Worm (Caenorhabditis elegans): ENCODE measurements around the gene ugt-18.

ugt-18 gene

DNA sequence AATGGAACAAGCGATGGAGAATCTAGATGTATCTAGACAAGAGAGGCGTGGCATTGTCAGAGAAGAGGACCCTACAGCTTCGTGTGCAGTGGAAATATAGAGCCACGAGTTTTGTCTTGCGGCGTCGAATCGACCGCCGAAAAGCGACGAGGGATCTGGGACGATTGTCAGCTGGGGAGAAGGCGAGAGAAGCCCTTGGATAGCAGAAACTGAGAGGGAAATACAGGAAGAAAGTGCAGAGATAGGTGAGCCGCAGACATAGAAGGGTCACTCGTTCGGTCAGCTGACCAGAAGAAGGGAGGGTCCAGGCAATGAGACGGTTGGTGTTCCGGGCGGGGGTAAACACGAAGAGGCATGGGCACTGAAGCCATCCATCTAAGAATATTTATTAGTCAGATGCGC, 5.6 kb upstream of the ugt-18 start:
- TF ChIP-seq klf-2 (GFP tag; conservative IDR thresholded peaks at IDR 0.05) = no peak
- peak; percentile 64; the same call in 1 of the 2 replicates for TF ChIP-seq ztf-29 (GFP tag; IDR thresholded peaks at IDR 0.05)
- TF ChIP-seq ztf-23 (GFP tag; IDR thresholded peaks at IDR 0.05) = 0 out of 2 replicates have a peak, but pooled peaks have one; percentile 54
- 0 out of 2 replicates have a peak, but pooled peaks have one; percentile 39 for TF ChIP-seq tab-1 (GFP tag; IDR thresholded peaks at IDR 0.05)
- TF ChIP-seq med-1 (GFP tag; optimal IDR thresholded peaks at IDR 0.05; ENCODE audit: insufficient read depth) = no peak
- peak; percentile 71 for TF ChIP-seq cog-1 (tag; optimal IDR thresholded peaks at IDR 0.05)
- 0 out of 2 replicates have a peak, but pooled peaks have one; percentile 45 for TF ChIP-seq flt-1 (GFP tag; IDR thresholded peaks at IDR 0.05)

ce11 chrV:12815386-12815785, 4.7 kb upstream of the ugt-18 start:
- TF ChIP-seq klf-2 (GFP tag; conservative IDR thresholded peaks at IDR 0.05) = no peak
- TF ChIP-seq tab-1 (GFP tag; IDR thresholded peaks at IDR 0.05) = no peak
- TF ChIP-seq flt-1 (GFP tag; IDR thresholded peaks at IDR 0.05) = no peak
- no peak for TF ChIP-seq T22C8.4 (GFP tag; IDR thresholded peaks at IDR 0.05)
- no peak for TF ChIP-seq med-1 (GFP tag; optimal IDR thresholded peaks at IDR 0.05; ENCODE audit: insufficient read depth)
- TF ChIP-seq ztf-23 (GFP tag; IDR thresholded peaks at IDR 0.05) = no peak

ce11 chrV:12816672-12817071, 3.4 kb upstream of the ugt-18 start:
- no peak for TF ChIP-seq flt-1 (GFP tag; IDR thresholded peaks at IDR 0.05)
- no peak for TF ChIP-seq ref-1 (GFP tag; conservative IDR thresholded peaks at IDR 0.05)
- TF ChIP-seq T22C8.4 (GFP tag; IDR thresholded peaks at IDR 0.05) = no peak
- no peak for TF ChIP-seq klf-2 (GFP tag; conservative IDR thresholded peaks at IDR 0.05)
- TF ChIP-seq med-1 (GFP tag; optimal IDR thresholded peaks at IDR 0.05; ENCODE audit: insufficient read depth) = no peak
- no peak for TF ChIP-seq tab-1 (GFP tag; IDR thresholded peaks at IDR 0.05)
- TF ChIP-seq cog-1 (tag; optimal IDR thresholded peaks at IDR 0.05) = no peak

DNA sequence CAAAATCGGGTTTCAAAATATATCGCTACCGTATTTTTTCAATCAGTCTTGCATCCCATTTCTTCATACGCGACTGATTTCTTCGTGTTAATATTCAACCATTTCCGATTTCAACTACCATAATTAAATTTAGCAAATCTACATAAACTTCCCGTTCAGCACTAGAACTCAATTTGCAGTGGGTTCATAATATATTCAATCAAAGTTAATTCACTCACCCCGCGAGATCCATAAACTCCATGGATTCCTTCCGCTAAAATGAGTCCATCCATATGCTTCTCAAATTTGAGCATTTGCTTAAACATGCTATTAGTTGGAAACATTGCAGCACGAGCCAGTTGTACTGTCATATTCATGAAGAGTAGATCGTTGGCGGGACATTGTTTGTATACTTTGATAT, 1.6 kb upstream of the ugt-18 start:
- TF ChIP-seq tab-1 (GFP tag; IDR thresholded peaks at IDR 0.05) = no peak
- TF ChIP-seq klf-2 (GFP tag; conservative IDR thresholded peaks at IDR 0.05) = no peak
- no peak for TF ChIP-seq ztf-23 (GFP tag; IDR thresholded peaks at IDR 0.05)
- no peak for TF ChIP-seq ztf-29 (GFP tag; IDR thresholded peaks at IDR 0.05)

DNA sequence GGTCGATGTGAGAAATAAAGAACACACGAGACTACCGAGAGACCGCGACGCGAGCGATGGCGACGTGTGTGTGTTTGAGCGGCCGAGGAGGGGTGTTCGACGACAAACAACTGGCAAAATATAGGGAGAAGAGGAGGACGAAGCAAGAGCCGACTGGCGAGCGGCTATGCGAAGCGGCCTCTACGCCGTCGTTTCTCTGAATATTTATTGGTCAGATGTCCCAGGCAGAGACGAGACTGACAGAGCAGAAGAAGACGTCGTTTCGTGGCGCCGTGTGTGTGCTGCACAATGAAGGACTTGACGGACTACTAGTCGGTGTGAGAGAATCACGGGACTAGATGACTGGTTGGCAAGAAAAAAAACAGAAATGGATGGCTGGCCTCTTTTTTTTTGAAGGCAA, 905 bp upstream of the ugt-18 start:
- TF ChIP-seq tab-1 (GFP tag; IDR thresholded peaks at IDR 0.05) (no peak), ztf-29 (GFP tag; IDR thresholded peaks at IDR 0.05) (no peak), ref-1 (GFP tag; conservative IDR thresholded peaks at IDR 0.05) (no peak), klf-2 (GFP tag; conservative IDR thresholded peaks at IDR 0.05) (no peak), cog-1 (tag; optimal IDR thresholded peaks at IDR 0.05) (no peak), flt-1 (GFP tag; IDR thresholded peaks at IDR 0.05) (no peak), med-1 (GFP tag; optimal IDR thresholded peaks at IDR 0.05; ENCODE audit: insufficient read depth) (no peak), T22C8.4 (GFP tag; IDR thresholded peaks at IDR 0.05) (no peak), ztf-23 (GFP tag; IDR thresholded peaks at IDR 0.05) (no peak)

DNA sequence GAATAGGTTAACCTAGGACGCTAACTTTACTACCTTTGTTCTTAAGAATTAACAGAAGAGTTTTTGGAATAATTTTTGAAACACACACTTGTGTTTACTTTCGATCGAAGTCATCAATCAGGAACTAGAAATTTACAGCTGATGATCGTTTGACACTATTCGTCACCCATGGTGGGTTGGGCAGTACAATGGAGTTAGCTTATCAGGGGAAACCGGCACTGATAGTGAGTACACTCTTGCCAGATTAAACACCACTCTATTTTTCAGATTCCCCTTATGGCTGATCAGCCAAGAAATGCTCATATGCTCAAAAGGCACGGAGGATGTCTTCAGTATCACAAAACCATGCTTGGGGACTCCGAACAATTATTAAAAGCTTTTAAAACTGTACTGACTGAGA, 2.0 kb downstream of the ugt-18 start:
- TF ChIP-seq T22C8.4 (GFP tag; IDR thresholded peaks at IDR 0.05) (no peak), med-1 (GFP tag; optimal IDR thresholded peaks at IDR 0.05; ENCODE audit: insufficient read depth) (no peak), ztf-23 (GFP tag; IDR thresholded peaks at IDR 0.05) (no peak), flt-1 (GFP tag; IDR thresholded peaks at IDR 0.05) (no peak), ref-1 (GFP tag; conservative IDR thresholded peaks at IDR 0.05) (no peak), klf-2 (GFP tag; conservative IDR thresholded peaks at IDR 0.05) (no peak), tab-1 (GFP tag; IDR thresholded peaks at IDR 0.05) (no peak), ztf-29 (GFP tag; IDR thresholded peaks at IDR 0.05) (no peak), cog-1 (tag; optimal IDR thresholded peaks at IDR 0.05) (no peak)

DNA sequence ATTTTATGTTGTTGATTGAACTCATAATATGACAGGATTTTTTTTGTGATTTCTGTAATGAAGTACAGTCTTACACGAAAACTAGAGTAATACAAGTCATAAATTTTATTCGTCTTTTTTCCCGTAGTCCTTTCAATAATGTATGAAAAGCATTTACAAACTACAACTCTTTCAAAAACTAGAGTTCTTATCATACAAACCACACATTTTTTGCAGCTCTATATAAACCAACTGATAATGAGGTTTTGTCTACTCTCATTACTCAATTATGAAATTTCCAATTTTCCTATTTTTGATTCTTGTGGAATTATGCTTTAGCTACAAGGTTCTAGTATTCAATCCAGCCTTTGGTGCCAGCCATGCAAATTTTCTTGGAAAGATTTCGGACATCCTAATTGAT, 4.7 kb downstream of the ugt-18 start, which contains the start of gene ugt-16:
ugt-16 (plus strand) TSS at position 248 of the 400 bp plus-strand sequence.
- TF ChIP-seq tab-1 (GFP tag; IDR thresholded peaks at IDR 0.05) (no peak), klf-2 (GFP tag; conservative IDR thresholded peaks at IDR 0.05) (no peak), ztf-23 (GFP tag; IDR thresholded peaks at IDR 0.05) (no peak), flt-1 (GFP tag; IDR thresholded peaks at IDR 0.05) (no peak), ref-1 (GFP tag; conservative IDR thresholded peaks at IDR 0.05) (no peak), cog-1 (tag; optimal IDR thresholded peaks at IDR 0.05) (no peak), ztf-29 (GFP tag; IDR thresholded peaks at IDR 0.05) (no peak), med-1 (GFP tag; optimal IDR thresholded peaks at IDR 0.05; ENCODE audit: insufficient read depth) (no peak), T22C8.4 (GFP tag; IDR thresholded peaks at IDR 0.05) (no peak)

DNA sequence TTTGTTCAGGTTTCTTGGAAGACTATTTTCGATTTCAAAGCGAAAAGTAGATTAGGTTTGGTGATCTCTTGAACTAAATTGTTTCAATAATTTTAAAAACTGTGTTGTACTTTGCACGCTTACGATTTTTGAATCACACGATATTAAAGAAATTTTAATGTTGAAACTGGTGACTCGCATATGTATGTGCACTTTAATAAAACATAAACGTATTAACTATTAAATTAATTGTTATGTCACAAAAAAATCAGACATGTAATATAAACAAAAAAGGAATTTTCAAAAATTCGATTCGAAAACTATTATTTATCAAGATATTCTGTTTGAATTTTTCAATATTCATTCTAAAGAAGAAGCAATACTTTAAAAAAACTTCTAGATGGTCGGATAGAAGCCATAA, 7.2 kb downstream of the ugt-18 start, which contains the start of gene ugt-15:
ugt-15 (plus strand) TSS at position 301 of the 400 bp plus-strand sequence.
- TF ChIP-seq cog-1 (tag; optimal IDR thresholded peaks at IDR 0.05) (no peak), ref-1 (GFP tag; conservative IDR thresholded peaks at IDR 0.05) (no peak), T22C8.4 (GFP tag; IDR thresholded peaks at IDR 0.05) (no peak), ztf-29 (GFP tag; IDR thresholded peaks at IDR 0.05) (no peak), klf-2 (GFP tag; conservative IDR thresholded peaks at IDR 0.05) (no peak), med-1 (GFP tag; optimal IDR thresholded peaks at IDR 0.05; ENCODE audit: insufficient read depth) (no peak), flt-1 (GFP tag; IDR thresholded peaks at IDR 0.05) (no peak), ztf-23 (GFP tag; IDR thresholded peaks at IDR 0.05) (no peak), tab-1 (GFP tag; IDR thresholded peaks at IDR 0.05) (no peak)

ce11 chrV:12835388-12835787, 15.3 kb downstream of the ugt-18 start, which contains the start of gene C44H9.4:
Gene C44H9.4, plus strand, starts transcription at chrV:12835688.
- TF ChIP-seq cog-1 (tag; optimal IDR thresholded peaks at IDR 0.05) (no peak), ztf-29 (GFP tag; IDR thresholded peaks at IDR 0.05) (no peak), ztf-23 (GFP tag; IDR thresholded peaks at IDR 0.05) (no peak), ref-1 (GFP tag; conservative IDR thresholded peaks at IDR 0.05) (no peak), T22C8.4 (GFP tag; IDR thresholded peaks at IDR 0.05) (no peak), flt-1 (GFP tag; IDR thresholded peaks at IDR 0.05) (no peak), klf-2 (GFP tag; conservative IDR thresholded peaks at IDR 0.05) (no peak), tab-1 (GFP tag; IDR thresholded peaks at IDR 0.05) (no peak), med-1 (GFP tag; optimal IDR thresholded peaks at IDR 0.05; ENCODE audit: insufficient read depth) (no peak)

DNA sequence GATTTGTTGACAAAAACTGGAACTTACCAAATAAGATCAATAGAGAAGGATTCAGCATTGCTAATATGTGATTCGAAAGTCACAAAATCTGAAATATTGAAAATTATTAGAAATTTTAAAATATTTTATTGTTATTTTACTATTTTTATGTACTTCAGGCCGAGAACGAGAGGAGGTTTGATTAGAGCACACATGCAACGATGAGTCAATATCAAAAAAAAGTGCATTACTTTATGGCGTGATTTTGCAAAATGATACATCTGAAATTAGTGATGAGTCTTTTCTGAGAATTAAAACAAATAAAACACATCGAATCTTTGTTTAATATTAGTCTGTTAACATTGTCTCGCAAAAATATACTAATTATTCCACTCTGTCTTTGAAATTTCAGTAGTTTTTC, 24.7 kb downstream of the ugt-18 start:
- TF ChIP-seq ref-1 (GFP tag; conservative IDR thresholded peaks at IDR 0.05) (no peak), tab-1 (GFP tag; IDR thresholded peaks at IDR 0.05) (no peak), klf-2 (GFP tag; conservative IDR thresholded peaks at IDR 0.05) (no peak), flt-1 (GFP tag; IDR thresholded peaks at IDR 0.05) (no peak)

Data from whole organism, midembryonic.